Worm (Caenorhabditis elegans) whole organism, late embryonic: ENCODE results near the gene tbc-8.

Source experiments
- ceh-31 ChIP-seq: sonication (generic microtip); optimal IDR thresholded peaks from 2 replicates; lab custom pipeline; 2016; ENCODE audit warnings: missing genetic modification characterization, missing compliant biosample characterization
- elt-2 ChIP-seq: sonication (generic microtip); optimal IDR thresholded peaks from 2 replicates; lab custom pipeline; 2016; ENCODE audit warnings: missing genetic modification reagents, missing genetic modification characterization, missing compliant biosample characterization
- fax-1 ChIP-seq: sonication (generic microtip); optimal IDR thresholded peaks from 2 replicates; lab custom pipeline; 2016; ENCODE audit warnings: missing genotype, missing genetic modification characterization, missing compliant biosample characterization
- fkh-10 ChIP-seq: fragments of 150-350 bp; optimal IDR thresholded peaks from 2 replicates; lab custom pipeline; 2014; ENCODE audit warnings: missing biosample characterization, missing genetic modification reagents, missing genetic modification characterization
- fkh-6 ChIP-seq: sonication (generic microtip); optimal IDR thresholded peaks from 2 replicates; lab custom pipeline; 2016; ENCODE audit warnings: missing genetic modification characterization, missing compliant biosample characterization
- lin-11 ChIP-seq: fragments of 200-800 bp; sonication (Bioruptor generic); optimal IDR thresholded peaks from 2 replicates; lab custom pipeline; 2018; ENCODE audit warnings: mild to moderate bottlenecking, missing genetic modification characterization, missing compliant biosample characterization
- madf-2 ChIP-seq: sonication (generic microtip); optimal IDR thresholded peaks from 2 replicates; lab custom pipeline; 2017; ENCODE audit warnings: missing genetic modification characterization, missing compliant biosample characterization
- pag-3 ChIP-seq: sonication (generic microtip); optimal IDR thresholded peaks from 2 replicates; lab custom pipeline; 2016; ENCODE audit warnings: missing compliant biosample characterization, missing genetic modification characterization, borderline replicate concordance
- pha-4 ChIP-seq: fragments of 150-350 bp; optimal IDR thresholded peaks from 2 replicates; lab custom pipeline; 2018; ENCODE audit warnings: missing biosample characterization, missing genetic modification reagents, missing genetic modification characterization
- tbx-2 ChIP-seq: sonication (generic microtip); optimal IDR thresholded peaks from 2 replicates; lab custom pipeline; 2016; ENCODE audit warnings: missing genetic modification characterization, missing compliant biosample characterization

- TF ChIP-seq tbx-2 (no peak), madf-2 (tag; lab: Kevin White, UChicago) (no peak), pha-4 (no peak), elt-2 (tag; lab: Kevin White, UChicago) (no peak), pag-3 (no peak), ceh-31 (tag; lab: Kevin White, UChicago) (no peak), fkh-10 (GFP tag; lab: Kevin White, UChicago) (no peak), fax-1 (tag; lab: Kevin White, UChicago) (no peak), fkh-6 (tag; lab: Kevin White, UChicago) (no peak), lin-11 (tag; lab: Kevin White, UChicago) (no peak)
These were observed 11.3 kb upstream of the tbc-8 start for ce11 chrIII:10353423-10353822.
